Worm (Caenorhabditis elegans): ENCODE data around the gene R13D11.10.

The R13D11.10 gene

DNA sequence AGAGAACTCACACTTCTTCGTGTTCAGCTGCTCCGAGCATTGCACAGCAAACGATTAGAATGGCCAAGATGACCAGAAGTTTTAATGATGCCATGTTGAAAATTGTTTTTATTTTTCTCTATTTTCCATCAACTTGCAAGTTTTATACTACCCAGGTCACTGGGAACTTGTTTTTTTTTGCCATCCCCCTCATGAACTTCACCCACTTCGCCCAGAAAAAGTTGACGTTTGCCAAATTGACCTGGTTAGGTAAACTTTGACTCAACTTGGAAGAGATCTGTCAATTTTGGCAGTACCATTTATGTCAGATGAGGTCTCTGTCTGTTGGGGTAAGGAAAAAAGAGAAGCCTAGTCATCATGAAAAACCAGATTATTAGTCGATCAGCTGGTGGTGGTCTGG, at the start of gene R13D11.10:
R13D11.10 (minus strand) TSS at position 101 of the 400 bp plus-strand sequence.
- TF ChIP-seq nhr-76 (tag; optimal IDR thresholded peaks at IDR 0.05) (no peak), ham-2 (GFP tag; optimal IDR thresholded peaks at IDR 0.05) (no peak), pha-4 (tag; optimal IDR thresholded peaks at IDR 0.05) (no peak), zip-8 (tag; optimal IDR thresholded peaks at IDR 0.05) (no peak), mep-1 (tag; optimal IDR thresholded peaks at IDR 0.05) (no peak)

DNA sequence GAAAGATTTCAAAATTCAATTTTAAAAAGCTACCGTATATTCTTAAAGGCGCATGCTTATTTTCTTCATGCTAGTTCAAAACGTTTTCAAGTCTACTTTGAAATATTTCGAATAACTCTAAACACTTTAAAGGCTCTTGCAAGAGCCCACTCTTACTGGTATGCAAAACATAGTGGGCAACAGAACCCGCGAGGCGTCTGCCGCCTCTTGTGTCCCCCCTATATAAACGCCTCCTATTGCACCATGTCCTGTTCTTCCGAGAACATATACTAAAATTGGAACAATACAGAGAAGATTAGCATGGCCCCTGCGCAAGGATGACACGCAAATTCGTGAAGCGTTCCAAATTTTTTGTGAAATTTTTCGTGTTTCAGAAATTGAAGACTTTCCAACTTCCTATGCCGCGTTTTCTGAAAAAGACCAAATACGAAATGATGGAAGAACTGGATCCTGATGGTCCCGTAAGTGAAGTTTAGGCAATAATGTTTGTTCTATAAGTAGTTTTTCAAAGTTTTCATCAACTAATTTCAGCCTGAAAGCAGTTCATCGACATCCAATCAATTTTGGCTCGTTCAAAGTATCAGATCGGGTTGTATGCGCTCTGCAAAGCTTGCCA, 45.9 kb upstream of the R13D11.10 start:
- TF ChIP-seq hlh-1 (tag; optimal IDR thresholded peaks at IDR 0.05) = no peak
- TF ChIP-seq nhr-28 (tag; optimal IDR thresholded peaks at IDR 0.05) = no peak
- no peak for TF ChIP-seq tbx-8 (GFP tag; optimal IDR thresholded peaks at IDR 0.05)
- no peak for TF ChIP-seq cnd-1 (tag; optimal IDR thresholded peaks at IDR 0.05)
- TF ChIP-seq ceh-83 (GFP tag; optimal IDR thresholded peaks at IDR 0.05) = peak; percentile 48

- no peak for TF ChIP-seq sem-2 (GFP tag; optimal IDR thresholded peaks at IDR 0.05)
Observed at ce11 chrV:856549-856948, 43.5 kb upstream of the R13D11.10 start, which contains the start of gene K09C6.2. Gene K09C6.2 (plus strand): TSS chrV:856849.

ce11 chrV:854966-855365, 42.0 kb upstream of the R13D11.10 start, which contains the start of gene K09C6.9:
Gene K09C6.9 (minus strand): TSS chrV:855066.
- TF ChIP-seq sem-2 (GFP tag; optimal IDR thresholded peaks at IDR 0.05) (no peak), ham-2 (GFP tag; optimal IDR thresholded peaks at IDR 0.05) (no peak), mls-2 (tag; optimal IDR thresholded peaks at IDR 0.05) (no peak), nhr-76 (tag; optimal IDR thresholded peaks at IDR 0.05) (no peak)

DNA sequence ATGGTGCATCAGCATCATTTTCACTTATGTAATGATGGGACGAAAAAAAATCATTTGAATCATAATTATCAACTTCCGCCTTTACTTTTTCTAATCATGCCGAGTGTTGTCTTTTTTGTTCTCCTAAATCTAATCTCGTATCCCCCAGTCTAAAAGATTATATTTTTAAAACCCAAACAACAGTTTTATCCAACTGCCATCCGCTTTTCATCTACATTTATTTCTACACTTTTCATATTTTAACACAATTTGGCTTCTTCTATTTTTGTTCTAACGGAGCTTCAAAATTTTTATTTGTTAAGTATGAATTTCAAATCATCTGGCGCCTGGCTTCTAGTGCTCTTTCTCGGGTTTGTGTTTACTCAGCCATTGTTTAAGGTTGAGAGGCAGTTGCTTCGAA, 39.2 kb upstream of the R13D11.10 start, which contains the start of gene K09C6.3:
K09C6.3 (plus strand) TSS at position 301 of the 400 bp plus-strand sequence.
- no peak for TF ChIP-seq lsy-2 (tag; optimal IDR thresholded peaks at IDR 0.05)
- no peak for TF ChIP-seq ceh-39 (tag; optimal IDR thresholded peaks at IDR 0.05)
- no peak for TF ChIP-seq tbx-8 (GFP tag; optimal IDR thresholded peaks at IDR 0.05)
- no peak for TF ChIP-seq zip-8 (tag; optimal IDR thresholded peaks at IDR 0.05)
- TF ChIP-seq unc-39 (tag; optimal IDR thresholded peaks at IDR 0.05) = no peak
- no peak for TF ChIP-seq nhr-76 (tag; optimal IDR thresholded peaks at IDR 0.05)
- no peak for TF ChIP-seq mab-5 (tag; optimal IDR thresholded peaks at IDR 0.05)

DNA sequence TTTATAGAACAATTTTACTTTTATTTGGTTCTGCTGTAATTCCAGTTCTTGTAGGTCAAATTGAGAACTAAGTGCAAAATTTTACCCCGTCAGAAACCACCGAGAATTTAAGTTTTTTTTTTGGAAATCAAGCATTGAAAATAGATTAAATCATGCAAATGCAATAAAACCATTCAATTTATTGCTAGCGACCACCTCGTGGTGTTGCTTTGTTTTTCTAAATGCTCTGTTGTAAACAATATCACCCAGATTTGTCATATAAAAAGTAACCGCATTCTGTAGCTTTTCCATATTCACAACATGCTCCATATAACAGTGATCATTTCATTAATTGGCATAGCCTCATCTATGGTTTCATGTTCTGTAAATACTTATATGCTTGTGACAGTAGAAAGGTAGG, 36.5 kb upstream of the R13D11.10 start, which contains the start of gene srbc-12:
srbc-12 (plus strand) TSS at position 301 of the 400 bp plus-strand sequence.
- no peak for TF ChIP-seq nhr-2 (tag; optimal IDR thresholded peaks at IDR 0.05)
- TF ChIP-seq zip-8 (tag; optimal IDR thresholded peaks at IDR 0.05) = no peak
- TF ChIP-seq cnd-1 (tag; optimal IDR thresholded peaks at IDR 0.05) = no peak
- TF ChIP-seq nhr-76 (tag; optimal IDR thresholded peaks at IDR 0.05) = no peak
- no peak for TF ChIP-seq elt-3 (tag; optimal IDR thresholded peaks at IDR 0.05)
- TF ChIP-seq unc-39 (tag; optimal IDR thresholded peaks at IDR 0.05) = no peak
- TF ChIP-seq nhr-12 (tag; optimal IDR thresholded peaks at IDR 0.05) = no peak
- no peak for TF ChIP-seq mab-5 (tag; optimal IDR thresholded peaks at IDR 0.05)
- no peak for TF ChIP-seq hlh-1 (tag; optimal IDR thresholded peaks at IDR 0.05)
- no peak for TF ChIP-seq snpc-4 (tag; optimal IDR thresholded peaks at IDR 0.05)
- no peak for TF ChIP-seq ceh-83 (GFP tag; optimal IDR thresholded peaks at IDR 0.05)
- no peak for TF ChIP-seq sem-2 (GFP tag; optimal IDR thresholded peaks at IDR 0.05)

DNA sequence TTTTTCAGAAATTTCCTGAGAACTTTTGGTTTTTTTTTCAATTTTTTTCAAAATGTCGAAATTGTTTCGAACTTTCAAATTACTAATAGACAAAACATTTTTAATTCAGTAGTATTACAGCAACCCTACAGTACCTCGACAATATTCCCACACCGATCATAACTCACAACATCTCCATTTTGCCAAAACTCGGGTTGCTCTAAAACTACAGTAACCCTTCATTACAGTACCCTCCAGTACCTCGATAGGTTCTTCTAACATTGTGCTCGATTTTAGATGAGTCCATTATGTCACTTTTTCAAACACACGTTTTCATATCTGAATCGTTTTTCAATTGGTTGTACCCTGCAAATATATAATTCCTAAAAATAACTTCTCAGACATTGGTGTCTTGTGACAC, 36.0 kb upstream of the R13D11.10 start:
- TF ChIP-seq lin-13 (tag; optimal IDR thresholded peaks at IDR 0.05) = no peak
- no peak for TF ChIP-seq mls-2 (tag; optimal IDR thresholded peaks at IDR 0.05)
- TF ChIP-seq elt-3 (tag; optimal IDR thresholded peaks at IDR 0.05) = no peak
- TF ChIP-seq nhr-237 (tag; optimal IDR thresholded peaks at IDR 0.05) = no peak
- no peak for TF ChIP-seq flh-1 (GFP tag; optimal IDR thresholded peaks at IDR 0.05)
- no peak for TF ChIP-seq nhr-2 (tag; optimal IDR thresholded peaks at IDR 0.05)
- TF ChIP-seq unc-39 (tag; optimal IDR thresholded peaks at IDR 0.05) = no peak
- TF ChIP-seq ces-1 (GFP tag; optimal IDR thresholded peaks at IDR 0.05) = no peak
- TF ChIP-seq lin-32 (GFP tag; optimal IDR thresholded peaks at IDR 0.05) = no peak
- no peak for TF ChIP-seq mab-5 (tag; optimal IDR thresholded peaks at IDR 0.05)
- TF ChIP-seq lsy-2 (tag; optimal IDR thresholded peaks at IDR 0.05) = no peak
- no peak for TF ChIP-seq ztf-11 (tag; optimal IDR thresholded peaks at IDR 0.05)
- TF ChIP-seq bed-3 (GFP tag; optimal IDR thresholded peaks at IDR 0.05) = no peak
- TF ChIP-seq ceh-43 (GFP tag; optimal IDR thresholded peaks at IDR 0.05) = no peak
- no peak for TF ChIP-seq unc-120 (tag; optimal IDR thresholded peaks at IDR 0.05; ENCODE audit: poor library complexity, severe bottlenecking)
- TF ChIP-seq ceh-39 (tag; optimal IDR thresholded peaks at IDR 0.05) = no peak
- no peak for TF ChIP-seq pha-4 (tag; optimal IDR thresholded peaks at IDR 0.05)
- no peak for TF ChIP-seq M03D4.4 (tag; optimal IDR thresholded peaks at IDR 0.05)
- no peak for TF ChIP-seq nhr-28 (tag; optimal IDR thresholded peaks at IDR 0.05)

All from whole organism, mixed stage, embryonic.